Fruit fly (Drosophila melanogaster): Measurements from ENCODE around the gene CG14971.

CG14971 gene

DNA sequence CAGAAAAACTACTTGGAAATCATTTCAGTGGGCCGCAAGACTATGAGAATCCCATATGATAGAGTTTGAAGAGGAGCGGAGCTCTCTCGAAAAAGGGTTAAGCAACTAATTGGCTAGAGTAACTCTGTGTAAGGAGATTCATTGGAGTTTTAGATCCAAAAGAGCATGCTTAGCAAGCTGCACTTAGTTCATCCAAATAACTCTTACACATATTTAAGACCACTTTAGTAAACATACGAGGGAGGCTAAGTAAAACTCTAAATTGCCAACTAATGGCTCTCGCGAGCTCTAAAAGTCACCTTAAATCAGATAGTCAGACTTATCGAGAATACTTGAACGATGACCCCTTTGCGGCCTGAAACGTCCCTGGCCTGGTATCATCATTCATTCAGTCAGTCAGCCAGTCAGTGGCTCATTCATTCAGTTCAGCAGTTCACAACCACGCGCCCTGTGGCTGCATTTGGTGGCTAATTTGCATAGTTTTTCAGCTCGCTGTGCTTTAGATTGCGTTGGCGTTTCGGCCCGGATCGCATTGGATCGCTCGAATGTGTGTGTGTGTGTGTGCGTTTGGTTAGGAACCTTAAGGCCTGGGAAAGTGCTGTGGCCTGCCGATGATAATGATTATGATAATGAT is 16.1 kb downstream of the CG14971 start:
- TF ChIP-seq CG7045 (GFP tag; optimal IDR thresholded peaks at IDR 0.05) = no peak
- TF ChIP-seq CG5204 (GFP tag; optimal IDR thresholded peaks at IDR 0.05) = no peak
- TF ChIP-seq kay (GFP tag; ENCODE audit: borderline replicate concordance) = no peak
- TF ChIP-seq Mnt (GFP tag; optimal IDR thresholded peaks at IDR 0.05) = no peak
- TF ChIP-seq cnc (optimal IDR thresholded peaks at IDR 0.05) = no peak
- TF ChIP-seq cic (GFP tag; optimal IDR thresholded peaks at IDR 0.05) = no peak
- TF ChIP-seq CG12768 (GFP tag; optimal IDR thresholded peaks at IDR 0.05) = no peak
- TF ChIP-seq CG33017 (tag; optimal IDR thresholded peaks at IDR 0.05) = no peak
- no peak for TF ChIP-seq pad (GFP tag; optimal IDR thresholded peaks at IDR 0.05)
- TF ChIP-seq Clk (GFP tag; optimal IDR thresholded peaks at IDR 0.05) = no peak
- no peak for TF ChIP-seq CG1620 (GFP tag; optimal IDR thresholded peaks at IDR 0.05)
- no peak for TF ChIP-seq CG7101 (tag; optimal IDR thresholded peaks at IDR 0.05)
- no peak for TF ChIP-seq ovo (GFP tag; optimal IDR thresholded peaks at IDR 0.05)
- no peak for TF ChIP-seq CG14711 (tag; optimal IDR thresholded peaks at IDR 0.05)
- TF ChIP-seq Hr96 (GFP tag; optimal IDR thresholded peaks at IDR 0.05) = no peak
- no peak for TF ChIP-seq CG11617 (GFP tag; optimal IDR thresholded peaks at IDR 0.05)
- no peak for TF ChIP-seq bab1 (GFP tag; optimal IDR thresholded peaks at IDR 0.05)

DNA sequence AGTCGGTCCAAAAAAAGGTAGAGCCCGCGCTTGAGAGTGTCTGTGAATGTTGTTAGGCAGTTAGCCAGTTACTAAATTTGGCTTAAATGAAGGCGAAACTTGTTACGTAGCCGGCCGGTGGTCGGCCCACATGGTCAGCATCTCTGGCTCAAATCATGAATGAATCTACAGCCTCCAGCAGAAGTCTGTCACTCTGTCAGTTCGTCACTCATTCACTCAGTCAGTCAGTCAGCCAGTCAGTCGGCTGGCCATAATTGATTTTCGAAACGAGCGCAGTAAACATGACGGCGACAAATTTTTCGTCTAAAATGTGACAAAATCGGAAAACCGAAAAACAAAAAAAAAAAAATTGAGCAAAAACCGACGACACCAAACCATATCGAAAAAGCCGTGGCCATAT is 16.7 kb downstream of the CG14971 start:
- TF ChIP-seq CG12768 (GFP tag; optimal IDR thresholded peaks at IDR 0.05) (no peak), CG33017 (tag; optimal IDR thresholded peaks at IDR 0.05) (no peak), Mnt (GFP tag; optimal IDR thresholded peaks at IDR 0.05) (no peak), CG11617 (GFP tag; optimal IDR thresholded peaks at IDR 0.05) (no peak), kay (GFP tag; ENCODE audit: borderline replicate concordance) (no peak), CG7045 (GFP tag; optimal IDR thresholded peaks at IDR 0.05) (no peak), ovo (GFP tag; optimal IDR thresholded peaks at IDR 0.05) (no peak), Hr96 (GFP tag; optimal IDR thresholded peaks at IDR 0.05) (no peak), Clk (GFP tag; optimal IDR thresholded peaks at IDR 0.05) (no peak), cic (GFP tag; optimal IDR thresholded peaks at IDR 0.05) (no peak), tj (GFP tag; optimal IDR thresholded peaks at IDR 0.05) (no peak), Crg-1 (GFP tag; optimal IDR thresholded peaks at IDR 0.05) (no peak), bab1 (GFP tag; optimal IDR thresholded peaks at IDR 0.05) (no peak), toe (GFP tag; optimal IDR thresholded peaks at IDR 0.05) (no peak), CG14711 (tag; optimal IDR thresholded peaks at IDR 0.05) (no peak)

DNA sequence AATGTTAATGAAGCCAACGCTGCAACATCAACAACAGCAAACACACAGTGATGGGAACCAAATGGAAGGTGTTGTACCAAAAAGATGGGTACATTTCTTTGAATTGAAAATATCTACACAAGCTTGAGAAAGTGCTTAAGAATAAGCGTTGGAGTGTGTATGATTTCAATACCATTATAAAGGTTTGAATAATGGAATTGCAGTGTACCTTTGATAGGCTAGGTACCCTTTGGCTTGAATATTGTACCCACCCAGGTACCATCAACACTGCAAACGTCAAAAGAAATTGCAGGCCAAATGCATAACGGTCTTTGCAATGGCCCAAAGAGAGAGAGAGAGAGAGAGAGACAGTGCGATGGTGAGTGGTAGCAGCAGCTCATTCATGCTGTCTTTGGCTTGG is 18.4 kb downstream of the CG14971 start:
- TF ChIP-seq kay (GFP tag; ENCODE audit: borderline replicate concordance) = no peak
- no peak for TF ChIP-seq Clk (GFP tag; optimal IDR thresholded peaks at IDR 0.05)
- TF ChIP-seq CG12768 (GFP tag; optimal IDR thresholded peaks at IDR 0.05) = no peak
- TF ChIP-seq cnc (optimal IDR thresholded peaks at IDR 0.05) = no peak
- TF ChIP-seq Hr96 (GFP tag; optimal IDR thresholded peaks at IDR 0.05) = no peak
- no peak for TF ChIP-seq CG14711 (tag; optimal IDR thresholded peaks at IDR 0.05)
- no peak for TF ChIP-seq ovo (GFP tag; optimal IDR thresholded peaks at IDR 0.05)
- no peak for TF ChIP-seq Crg-1 (GFP tag; optimal IDR thresholded peaks at IDR 0.05)
- TF ChIP-seq CG7045 (GFP tag; optimal IDR thresholded peaks at IDR 0.05) = no peak
- no peak for TF ChIP-seq Mnt (GFP tag; optimal IDR thresholded peaks at IDR 0.05)
- no peak for TF ChIP-seq CG11617 (GFP tag; optimal IDR thresholded peaks at IDR 0.05)
- no peak for TF ChIP-seq CG7101 (tag; optimal IDR thresholded peaks at IDR 0.05)
- no peak for TF ChIP-seq cic (GFP tag; optimal IDR thresholded peaks at IDR 0.05)
- TF ChIP-seq CG33017 (tag; optimal IDR thresholded peaks at IDR 0.05) = no peak
- TF ChIP-seq bab1 (GFP tag; optimal IDR thresholded peaks at IDR 0.05) = no peak
- no peak for TF ChIP-seq pad (GFP tag; optimal IDR thresholded peaks at IDR 0.05)
- no peak for TF ChIP-seq toe (GFP tag; optimal IDR thresholded peaks at IDR 0.05)
- TF ChIP-seq CG1620 (GFP tag; optimal IDR thresholded peaks at IDR 0.05) = no peak

DNA sequence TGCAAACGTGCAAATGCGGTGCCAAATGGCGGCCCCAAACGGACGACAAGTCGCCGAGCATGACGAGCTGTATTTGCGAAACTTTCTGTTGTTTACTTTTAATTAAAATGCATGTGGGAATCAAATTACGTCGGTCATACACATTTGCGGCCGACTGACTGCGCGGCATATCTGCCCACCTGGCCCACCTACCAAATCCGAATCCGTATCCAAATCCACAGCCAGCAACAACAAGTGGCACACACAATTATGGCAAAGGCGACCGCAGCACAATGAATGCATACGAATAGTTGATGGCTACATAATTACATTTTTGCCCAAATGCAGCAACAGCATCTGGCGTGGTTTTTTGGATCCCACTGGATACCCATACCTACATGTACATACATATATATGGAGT is 19.3 kb downstream of the CG14971 start:
- peak; percentile 7 for TF ChIP-seq tj (GFP tag; optimal IDR thresholded peaks at IDR 0.05)
- TF ChIP-seq Crg-1 (GFP tag; optimal IDR thresholded peaks at IDR 0.05) = no peak

DNA sequence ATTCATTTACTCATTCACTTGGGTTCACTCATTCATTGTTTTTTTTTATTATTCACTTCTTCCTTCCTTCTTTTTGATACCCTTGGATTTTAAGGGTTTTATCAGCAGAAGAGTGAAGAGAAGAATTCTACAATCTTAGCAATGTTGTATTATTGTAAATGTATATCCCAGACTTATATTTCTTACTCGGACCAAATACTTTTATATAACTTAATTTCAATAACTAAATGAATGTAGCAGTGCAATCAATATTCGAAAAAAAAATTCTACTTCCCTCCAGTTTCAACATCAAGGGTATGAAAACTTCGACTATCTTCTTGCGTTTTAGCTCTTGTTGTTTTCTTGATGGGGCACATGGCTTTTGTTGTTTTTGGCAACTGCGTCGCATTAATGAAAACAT is 20.7 kb downstream of the CG14971 start:
- TF ChIP-seq pad (GFP tag; optimal IDR thresholded peaks at IDR 0.05) (no peak), bab1 (GFP tag; optimal IDR thresholded peaks at IDR 0.05) (no peak)

DNA sequence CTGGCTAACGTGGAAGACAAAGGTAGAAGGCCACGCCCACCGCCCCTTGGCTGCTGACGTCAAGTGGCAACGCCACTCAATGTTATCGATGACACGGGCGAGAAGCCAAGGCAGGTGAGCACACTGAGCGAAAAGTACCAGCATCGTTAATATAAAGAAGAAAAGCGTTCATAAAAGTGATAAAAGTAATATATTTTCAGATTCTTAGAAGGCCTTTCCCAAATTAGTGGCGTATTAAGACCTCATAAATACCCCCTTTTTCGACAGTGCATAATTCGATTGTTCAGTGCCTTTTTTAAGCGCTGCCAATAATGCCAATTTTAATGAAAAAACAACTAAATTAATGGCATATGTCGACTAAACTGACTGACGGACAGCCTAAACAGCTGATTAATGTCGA is 21.4 kb downstream of the CG14971 start:
- TF ChIP-seq pad (GFP tag; optimal IDR thresholded peaks at IDR 0.05) = no peak
- TF ChIP-seq CG12768 (GFP tag; optimal IDR thresholded peaks at IDR 0.05) = no peak
- no peak for TF ChIP-seq cnc (optimal IDR thresholded peaks at IDR 0.05)
- TF ChIP-seq ovo (GFP tag; optimal IDR thresholded peaks at IDR 0.05) = no peak
- no peak for TF ChIP-seq toe (GFP tag; optimal IDR thresholded peaks at IDR 0.05)
- no peak for TF ChIP-seq cic (GFP tag; optimal IDR thresholded peaks at IDR 0.05)
- TF ChIP-seq Clk (GFP tag; optimal IDR thresholded peaks at IDR 0.05) = no peak
- TF ChIP-seq CG7101 (tag; optimal IDR thresholded peaks at IDR 0.05) = no peak
- no peak for TF ChIP-seq CG11617 (GFP tag; optimal IDR thresholded peaks at IDR 0.05)
- no peak for TF ChIP-seq CG33017 (tag; optimal IDR thresholded peaks at IDR 0.05)
- TF ChIP-seq Crg-1 (GFP tag; optimal IDR thresholded peaks at IDR 0.05) = no peak
- TF ChIP-seq CG7045 (GFP tag; optimal IDR thresholded peaks at IDR 0.05) = no peak

DNA sequence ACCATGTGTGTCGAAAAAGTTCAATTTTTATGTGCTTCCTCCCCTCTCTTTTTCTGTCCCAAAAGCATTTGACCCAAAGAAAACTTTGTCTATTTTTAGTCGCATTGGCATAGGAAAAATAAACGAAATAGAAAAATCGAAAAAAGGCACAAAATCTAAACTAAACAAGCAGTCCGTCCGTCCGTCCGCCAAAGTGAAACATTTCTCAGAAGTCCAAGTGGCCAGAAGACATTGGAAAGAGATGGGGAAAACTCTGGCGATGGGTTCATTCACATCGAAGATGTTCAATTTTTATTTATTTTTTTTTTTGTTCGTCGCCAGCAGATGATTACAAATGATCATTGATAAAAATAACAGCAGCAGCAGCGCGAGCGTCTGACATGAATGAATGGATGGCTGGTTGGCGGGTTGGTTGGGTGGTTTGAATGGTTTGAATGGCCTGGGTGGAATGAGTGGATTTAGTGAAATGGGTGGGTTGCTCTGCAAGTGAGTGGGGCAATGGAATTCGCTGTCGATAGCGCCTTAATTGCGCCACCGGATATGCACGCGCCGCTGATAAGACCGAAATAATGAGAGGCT is 23.1 kb downstream of the CG14971 start:
- TF ChIP-seq CG11617 (GFP tag; optimal IDR thresholded peaks at IDR 0.05) (no peak), CG7045 (GFP tag; optimal IDR thresholded peaks at IDR 0.05) (no peak)
